Fruit fly (Drosophila melanogaster): Measurements from ENCODE around the gene CG17298.
A peak's percentile ranks its signal among the peaks of the same experiment; 100 is the strongest.

CG17298 gene

dm6 chr3R:21271208-21271607 is 11.8 kb upstream of the CG17298 start (continued):
- peak; percentile 40 for TF ChIP-seq lab (GFP tag; optimal IDR thresholded peaks at IDR 0.05)
- TF ChIP-seq CG6765 (GFP tag; optimal IDR thresholded peaks at IDR 0.05), result no peak
- TF ChIP-seq fd64A (GFP tag; optimal IDR thresholded peaks at IDR 0.05), result peak; percentile 23
- no peak for TF ChIP-seq jumu (GFP tag; optimal IDR thresholded peaks at IDR 0.05)
- no peak for TF ChIP-seq da (GFP tag; optimal IDR thresholded peaks at IDR 0.05)
- TF ChIP-seq pfk (GFP tag; optimal IDR thresholded peaks at IDR 0.05), result no peak
- TF ChIP-seq sr (GFP tag; IDR thresholded peaks at IDR 0.05), result no peak
- no peak for TF ChIP-seq cas (GFP tag; IDR thresholded peaks at IDR 0.05)
- no peak for TF ChIP-seq scrt (GFP tag; optimal IDR thresholded peaks at IDR 0.05)
- TF ChIP-seq odd (GFP tag; optimal IDR thresholded peaks at IDR 0.05), result peak; percentile 25
- TF ChIP-seq CG11695 (GFP tag; IDR thresholded peaks at IDR 0.05), result 0 out of 3 replicates have a peak, but pooled peaks have one; percentile 37
- no peak for TF ChIP-seq Taf1 (GFP tag; IDR thresholded peaks at IDR 0.05)
- TF ChIP-seq btn (GFP tag; optimal IDR thresholded peaks at IDR 0.05), result no peak
- TF ChIP-seq gem (tag; optimal IDR thresholded peaks at IDR 0.05), result peak; percentile 35
- TF ChIP-seq dmrt11E (tag; optimal IDR thresholded peaks at IDR 0.05), result no peak
- TF ChIP-seq grau (tag; optimal IDR thresholded peaks at IDR 0.05), result no peak

- TF ChIP-seq Neu2 (GFP tag; optimal IDR thresholded peaks at IDR 0.05; ENCODE audit: borderline replicate concordance) (no peak), aop (GFP tag; IDR thresholded peaks at IDR 0.05) (no peak), CG2199 (GFP tag; IDR thresholded peaks at IDR 0.05) (no peak), CG4854 (GFP tag; optimal IDR thresholded peaks at IDR 0.05) (peak; percentile 28), Aef1 (GFP tag; IDR thresholded peaks at IDR 0.05) (no peak), ind (GFP tag; optimal IDR thresholded peaks at IDR 0.05) (peak; percentile 38), CG5245 (GFP tag; optimal IDR thresholded peaks at IDR 0.05) (peak; percentile 47), CG10654 (GFP tag; optimal IDR thresholded peaks at IDR 0.05) (peak; percentile 39), shn (GFP tag; optimal IDR thresholded peaks at IDR 0.05) (no peak), MTF-1 (GFP tag; optimal IDR thresholded peaks at IDR 0.05; ENCODE audit: borderline replicate concordance) (no peak), CG14014 (GFP tag; IDR thresholded peaks at IDR 0.05) (no peak; the same call in 1 of the 2 replicates), unc-4 (GFP tag; IDR thresholded peaks at IDR 0.05; ENCODE audit: partially characterized antibody) (peak; percentile 85), Mad (GFP tag; optimal IDR thresholded peaks at IDR 0.05) (peak; percentile 1), ems (GFP tag; optimal IDR thresholded peaks at IDR 0.05) (peak; percentile 67), nom (GFP tag; optimal IDR thresholded peaks at IDR 0.05) (peak; percentile 44), CG6765 (GFP tag; optimal IDR thresholded peaks at IDR 0.05) (no peak), CG31365 (tag; optimal IDR thresholded peaks at IDR 0.05) (no peak), pfk (GFP tag; optimal IDR thresholded peaks at IDR 0.05) (no peak), CG14710 (tag; optimal IDR thresholded peaks at IDR 0.05) (peak; percentile 61), CG7556 (GFP tag; optimal IDR thresholded peaks at IDR 0.05) (peak; percentile 31), CG11696 (GFP tag; IDR thresholded peaks at IDR 0.05) (no peak), her (GFP tag; optimal IDR thresholded peaks at IDR 0.05) (peak; percentile 10), D19A (tag; optimal IDR thresholded peaks at IDR 0.05) (no peak), ATbp (GFP tag; optimal IDR thresholded peaks at IDR 0.05) (no peak), hb (GFP tag; IDR thresholded peaks at IDR 0.05; ENCODE audit: partially characterized antibody) (peak; percentile 68), salm (tag; optimal IDR thresholded peaks at IDR 0.05) (no peak), amos (GFP tag; IDR thresholded peaks at IDR 0.05; ENCODE audit: partially characterized antibody) (peak; percentile 91), Lpt (GFP tag; optimal IDR thresholded peaks at IDR 0.05) (no peak), lov (optimal IDR thresholded peaks at IDR 0.05) (no peak), lov (GFP tag; IDR thresholded peaks at IDR 0.05) (no peak), CG12071 (GFP tag; optimal IDR thresholded peaks at IDR 0.05) (no peak), CG32532 (GFP tag; IDR thresholded peaks at IDR 0.05) (peak; percentile 51; the same call in 1 of the 2 replicates), CG9817 (tag; optimal IDR thresholded peaks at IDR 0.05) (peak; percentile 26), otp (GFP tag; IDR thresholded peaks at IDR 0.05) (no peak), CG8478 (optimal IDR thresholded peaks at IDR 0.05) (no peak), ssp (GFP tag; IDR thresholded peaks at IDR 0.05) (0 out of 2 replicates have a peak, but pooled peaks have one; percentile 14)
These were observed 9.5 kb upstream of the CG17298 start, which contains the start of gene CG3308 for dm6 chr3R:21273427-21274038. TSS of gene CG3308 (minus strand) at chr3R:21273817.

Data from whole organism, embryonic.